Fruit fly (Drosophila melanogaster) whole organism, prepupa: Measurements from ENCODE around the gene CG6733.
A peak's percentile ranks its signal among the peaks of the same experiment; 100 is the strongest.

Source experiments
- CG15336 ChIP-seq: fragments of 200-800 bp; sonication (Bioruptor generic); IDR thresholded peaks from 2 replicates; pipeline ENCODE4 v1.3.6; 2022; ENCODE audit warnings: missing biosample characterization, missing genetic modification characterization
- CG16779 ChIP-seq: fragments of 200-800 bp; sonication (Bioruptor generic); optimal IDR thresholded peaks from 3 replicates; lab custom pipeline; 2017; ENCODE audit warnings: missing biosample characterization, mild to moderate bottlenecking, missing genetic modification characterization
- CG34406 ChIP-seq: fragments of 200-800 bp; sonication (Bioruptor generic); optimal IDR thresholded peaks from 3 replicates; lab custom pipeline; 2016; ENCODE audit warnings: missing biosample characterization, missing genetic modification characterization
- CG6276 ChIP-seq: fragments of 200-800 bp; sonication (Bioruptor generic); optimal IDR thresholded peaks from 2 replicates; lab custom pipeline; 2017; ENCODE audit warnings: missing biosample characterization, mild to moderate bottlenecking, missing genetic modification characterization
- CG6792 ChIP-seq: fragments of 200-800 bp; sonication (Bioruptor generic); optimal IDR thresholded peaks from 3 replicates; lab custom pipeline; 2016; ENCODE audit warnings: missing biosample characterization, missing genetic modification characterization
- CG6808 ChIP-seq: fragments of 200-800 bp; sonication (Bioruptor generic); optimal IDR thresholded peaks from 3 replicates; lab custom pipeline; 2017; ENCODE audit warnings: missing biosample characterization, missing genetic modification characterization, mild to moderate bottlenecking, moderate library complexity, missing genetic modification reagents
- CG8119 ChIP-seq: fragments of 200-800 bp; sonication (Bioruptor generic); IDR thresholded peaks from 3 replicates; pipeline ENCODE4 v1.3.6; 2022; ENCODE audit warnings: missing biosample characterization, missing genetic modification characterization
- CG8319 ChIP-seq: fragments of 200-800 bp; sonication (Bioruptor generic); optimal IDR thresholded peaks from 3 replicates; lab custom pipeline; 2016; ENCODE audit warnings: missing biosample characterization, missing genetic modification characterization
- Ets96B ChIP-seq: fragments of 200-800 bp; optimal IDR thresholded peaks from 2 replicates; lab custom pipeline; 2019; ENCODE audit warnings: missing biosample characterization, mild to moderate bottlenecking, missing genetic modification characterization, moderate library complexity
- Hr38 ChIP-seq: sonication (Bioruptor generic); optimal IDR thresholded peaks from 2 replicates; lab custom pipeline; 2016; ENCODE audit warnings: missing biosample characterization, missing genetic modification characterization
- Hr39 ChIP-seq: fragments of 200-800 bp; sonication (Bioruptor generic); optimal IDR thresholded peaks from 2 replicates; lab custom pipeline; 2016; ENCODE audit warnings: missing biosample characterization, missing genetic modification characterization
- Hr4 ChIP-seq: fragments of 200-800 bp; sonication (Bioruptor generic); optimal IDR thresholded peaks from 3 replicates; lab custom pipeline; 2016; ENCODE audit warnings: missing biosample characterization, missing genetic modification characterization
- Met ChIP-seq: fragments of 200-800 bp; sonication (Bioruptor generic); optimal IDR thresholded peaks from 3 replicates; lab custom pipeline; 2016; ENCODE audit warnings: missing biosample characterization, missing genetic modification characterization
- OdsH ChIP-seq: fragments of 200-800 bp; sonication (Bioruptor generic); optimal IDR thresholded peaks from 3 replicates; lab custom pipeline; 2016; ENCODE audit warnings: missing biosample characterization, missing genetic modification characterization
- Sox14 ChIP-seq: fragments of 200-800 bp; sonication (Bioruptor generic); optimal IDR thresholded peaks from 3 replicates; lab custom pipeline; 2016; ENCODE audit warnings: missing biosample characterization, missing genetic modification characterization
- Sox15 ChIP-seq: fragments of 200-800 bp; sonication (Bioruptor generic); optimal IDR thresholded peaks from 3 replicates; lab custom pipeline; 2016; ENCODE audit warnings: missing biosample characterization, missing genetic modification characterization
- achi ChIP-seq: fragments of 200-800 bp; sonication (Bioruptor generic); optimal IDR thresholded peaks from 3 replicates; lab custom pipeline; 2016; ENCODE audit warnings: missing biosample characterization, missing genetic modification characterization
- cyc ChIP-seq: fragments of 200-800 bp; sonication (Bioruptor generic); optimal IDR thresholded peaks from 3 replicates; lab custom pipeline; 2016; ENCODE audit warnings: missing biosample characterization, missing genetic modification characterization
- dac ChIP-seq: fragments of 200-800 bp; sonication (Bioruptor generic); optimal IDR thresholded peaks from 2 replicates; lab custom pipeline; 2017; ENCODE audit warnings: missing biosample characterization, mild to moderate bottlenecking, missing genetic modification characterization
- fkh ChIP-seq: fragments of 200-800 bp; sonication (Bioruptor generic); optimal IDR thresholded peaks from 3 replicates; lab custom pipeline; 2017; ENCODE audit warnings: missing biosample characterization, mild to moderate bottlenecking, missing genetic modification characterization, moderate library complexity
- pdm3 ChIP-seq: fragments of 200-800 bp; sonication (Bioruptor generic); optimal IDR thresholded peaks from 3 replicates; lab custom pipeline; 2016; ENCODE audit warnings: missing biosample characterization, missing genetic modification characterization
- topi ChIP-seq: fragments of 200-800 bp; sonication (Bioruptor generic); optimal IDR thresholded peaks from 3 replicates; lab custom pipeline; 2016; ENCODE audit warnings: missing biosample characterization, missing genetic modification characterization

Gene CG6733

dm6 chr3R:23148433-23148832, 50.9 kb downstream of the CG6733 start (continued):
- TF ChIP-seq CG15336 (GFP tag; lab: Robert Waterston, UW) (no peak), CG6792 (GFP tag; lab: Kevin White, UChicago) (peak; percentile 69), CG8119 (GFP tag; lab: Robert Waterston, UW) (no peak), fkh (GFP tag; lab: Kevin White, UChicago) (no peak), Hr38 (GFP tag; lab: Kevin White, UChicago) (no peak), achi (peak; percentile 29), Ets96B (tag; lab: Kevin White, UChicago) (peak; percentile 56), Hr4 (GFP tag; lab: Kevin White, UChicago) (no peak), pdm3 (peak; percentile 56), CG34406 (GFP tag; lab: Kevin White, UChicago) (peak; percentile 48), Met (GFP tag; lab: Kevin White, UChicago) (peak; percentile 76), cyc (GFP tag; lab: Kevin White, UChicago) (peak; percentile 78), CG6276 (peak; percentile 5), CG6808 (GFP tag; lab: Kevin White, UChicago) (peak; percentile 27), OdsH (GFP tag; lab: Kevin White, UChicago) (peak; percentile 54), CG8319 (GFP tag; lab: Kevin White, UChicago) (peak; percentile 66), Sox15 (GFP tag; lab: Kevin White, UChicago) (peak; percentile 58), dac (GFP tag; lab: Kevin White, UChicago) (no peak), topi (GFP tag; lab: Kevin White, UChicago) (peak; percentile 73), CG16779 (tag; lab: Kevin White, UChicago) (no peak), Sox14 (GFP tag; lab: Kevin White, UChicago) (peak; percentile 54), Hr39 (GFP tag; lab: Kevin White, UChicago) (peak; percentile 74)
